Worm (Caenorhabditis elegans) whole organism, L2 larva: ENCODE results near the gene F56D6.22.

Experiments
- lsy-2 ChIP-seq, 2 experiments: fragments of 150-350 bp in 1 of 2; sonication (generic microtip) in 1 of 2; optimal IDR thresholded peaks; 2 replicates each; lab custom pipeline; 2014 to 2017; ENCODE audit warnings: missing biosample characterization in 2 of 2, missing genetic modification characterization in 2 of 2
- mbf-1 ChIP-seq: sonication (generic microtip); optimal IDR thresholded peaks from 2 replicates; lab custom pipeline; 2017; ENCODE audit warnings: missing biosample characterization, missing genetic modification characterization
- nhr-77 ChIP-seq: fragments of 150-350 bp; optimal IDR thresholded peaks from 2 replicates; lab custom pipeline; 2014; ENCODE audit warnings: missing biosample characterization, missing genetic modification characterization
- unc-62 ChIP-seq: fragments of 150-350 bp; optimal IDR thresholded peaks from 2 replicates; lab custom pipeline; 2014; ENCODE audit warnings: missing biosample characterization, missing genetic modification reagents, missing genetic modification characterization

- TF ChIP-seq mbf-1 (tag; lab: Kevin White, UChicago) (no peak), lsy-2 (tag; optimal IDR thresholded peaks at IDR 0.05; lab: Kevin White, UChicago) (no peak), unc-62 (GFP tag; lab: Kevin White, UChicago) (no peak), nhr-77 (tag; lab: Kevin White, UChicago) (no peak)
These were observed at the start of gene F56D6.22, which contains the start of gene F56D6.12 for ce11 chrIV:3907506-3908188.
